Worm (Caenorhabditis elegans) whole organism, late embryonic: ENCODE results near the gene dhs-25.

ENCODE experiments used
- ceh-19 ChIP-seq: fragments of 200-800 bp; sonication (Bioruptor generic); optimal IDR thresholded peaks from 2 replicates; lab custom pipeline; 2018; ENCODE audit warnings: mild to moderate bottlenecking, missing genetic modification characterization, missing compliant biosample characterization
- dmd-4 ChIP-seq: sonication (generic microtip); optimal IDR thresholded peaks from 2 replicates; lab custom pipeline; 2016; ENCODE audit warnings: borderline replicate concordance, missing genetic modification characterization, missing compliant biosample characterization
- fkh-10 ChIP-seq: fragments of 150-350 bp; optimal IDR thresholded peaks from 2 replicates; lab custom pipeline; 2014; ENCODE audit warnings: missing biosample characterization, missing genetic modification reagents, missing genetic modification characterization
- hlh-13 ChIP-seq: fragments of 200-800 bp; sonication (Bioruptor generic); optimal IDR thresholded peaks from 2 replicates; lab custom pipeline; 2018; ENCODE audit warnings: mild to moderate bottlenecking, missing genetic modification characterization, missing compliant biosample characterization
- npax-4 ChIP-seq: sonication (generic microtip); optimal IDR thresholded peaks from 2 replicates; lab custom pipeline; 2016; ENCODE audit warnings: missing genetic modification characterization, missing compliant biosample characterization

- TF ChIP-seq fkh-10 (GFP tag; lab: Kevin White, UChicago): no peak
- no peak for TF ChIP-seq ceh-19
- no peak for TF ChIP-seq npax-4 (tag; lab: Kevin White, UChicago)
- TF ChIP-seq dmd-4: no peak
- no peak for TF ChIP-seq hlh-13 (GFP tag; lab: Kevin White, UChicago)
These were observed 9.6 kb downstream of the dhs-25 start for ce11 chrX:1495980-1496379.
